Worm (Caenorhabditis elegans): Measurements from ENCODE around the gene cpt-4.

cpt-4 gene

ce11 chrV:5031764-5032163 lies 4.2 kb upstream of the cpt-4 start:
- TF ChIP-seq ZK546.5 (tag; optimal IDR thresholded peaks at IDR 0.05) (no peak), ceh-16 (tag; optimal IDR thresholded peaks at IDR 0.05) (no peak), elt-3 (tag; optimal IDR thresholded peaks at IDR 0.05) (no peak), egl-27 (tag; optimal IDR thresholded peaks at IDR 0.05) (no peak), fos-1 (tag; optimal IDR thresholded peaks at IDR 0.05) (no peak), lin-11 (tag; optimal IDR thresholded peaks at IDR 0.05) (no peak)

ce11 chrV:5030715-5031114 lies 3.2 kb upstream of the cpt-4 start, which contains the start of gene swt-7:
Gene swt-7 (minus strand): TSS chrV:5030815.
- no peak for TF ChIP-seq snpc-4 (tag; optimal IDR thresholded peaks at IDR 0.05)
- no peak for TF ChIP-seq nhr-129 (tag; optimal IDR thresholded peaks at IDR 0.05)
- no peak for TF ChIP-seq ceh-16 (tag; optimal IDR thresholded peaks at IDR 0.05)

- TF ChIP-seq fos-1 (tag; optimal IDR thresholded peaks at IDR 0.05) (peak; percentile 97), unc-55 (GFP tag; optimal IDR thresholded peaks at IDR 0.05) (no peak), mbf-1 (tag; optimal IDR thresholded peaks at IDR 0.05) (no peak), crh-2 (tag; optimal IDR thresholded peaks at IDR 0.05) (peak; percentile 44), F13H6.1 (tag; optimal IDR thresholded peaks at IDR 0.05) (peak; percentile 13), skn-1 (tag; optimal IDR thresholded peaks at IDR 0.05) (no peak), sma-3 (GFP tag; optimal IDR thresholded peaks at IDR 0.05) (no peak), ZK546.5 (tag; optimal IDR thresholded peaks at IDR 0.05) (no peak), Y55F3AM.14 (GFP tag; optimal IDR thresholded peaks at IDR 0.05) (no peak), elt-3 (tag; optimal IDR thresholded peaks at IDR 0.05) (no peak), nhr-129 (tag; optimal IDR thresholded peaks at IDR 0.05) (no peak), snpc-4 (tag; optimal IDR thresholded peaks at IDR 0.05) (no peak), unc-39 (tag; optimal IDR thresholded peaks at IDR 0.05) (no peak), nhr-237 (tag; optimal IDR thresholded peaks at IDR 0.05) (no peak), dmd-4 (tag; optimal IDR thresholded peaks at IDR 0.05) (no peak), nhr-6 (tag; optimal IDR thresholded peaks at IDR 0.05) (no peak), gmeb-1 (tag; optimal IDR thresholded peaks at IDR 0.05) (no peak), mdl-1 (tag; optimal IDR thresholded peaks at IDR 0.05) (no peak), nhr-23 (tag; optimal IDR thresholded peaks at IDR 0.05) (no peak), aly-2 (tag; optimal IDR thresholded peaks at IDR 0.05) (no peak), nhr-12 (tag; optimal IDR thresholded peaks at IDR 0.05) (no peak), lin-13 (GFP tag; optimal IDR thresholded peaks at IDR 0.05) (no peak), lsy-2 (tag; optimal IDR thresholded peaks at IDR 0.05) (no peak), zag-1 (tag; optimal IDR thresholded peaks at IDR 0.05) (no peak), elt-1 (tag; optimal IDR thresholded peaks at IDR 0.05) (no peak), lin-39 (tag; optimal IDR thresholded peaks at IDR 0.05) (no peak), nhr-10 (tag; optimal IDR thresholded peaks at IDR 0.05) (no peak), sma-9 (GFP tag; optimal IDR thresholded peaks at IDR 0.05) (peak; percentile 29), sma-9 (tag; optimal IDR thresholded peaks at IDR 0.05) (no peak), peb-1 (tag; optimal IDR thresholded peaks at IDR 0.05) (no peak)
These were observed 2.7 kb upstream of the cpt-4 start for ce11 chrV:5030212-5030611.

ce11 chrV:5026438-5026837 lies 1.1 kb downstream of the cpt-4 start:
- TF ChIP-seq fos-1 (tag; optimal IDR thresholded peaks at IDR 0.05) (peak; percentile 92), F13H6.1 (tag; optimal IDR thresholded peaks at IDR 0.05) (peak; percentile 22), mdl-1 (tag; optimal IDR thresholded peaks at IDR 0.05) (no peak), crh-2 (tag; optimal IDR thresholded peaks at IDR 0.05) (peak; percentile 44), nhr-21 (tag; optimal IDR thresholded peaks at IDR 0.05) (no peak), lin-13 (GFP tag; optimal IDR thresholded peaks at IDR 0.05) (no peak), Y55F3AM.14 (GFP tag; optimal IDR thresholded peaks at IDR 0.05) (peak; percentile 11), sma-9 (GFP tag; optimal IDR thresholded peaks at IDR 0.05) (peak; percentile 5), sma-9 (tag; optimal IDR thresholded peaks at IDR 0.05) (no peak)

ce11 chrV:5023355-5023754 lies 4.2 kb downstream of the cpt-4 start:
- TF ChIP-seq unc-39 (tag; optimal IDR thresholded peaks at IDR 0.05) = no peak
- no peak for TF ChIP-seq blmp-1 (tag; optimal IDR thresholded peaks at IDR 0.05; ENCODE audit: insufficient read depth)
- TF ChIP-seq nhr-6 (tag; optimal IDR thresholded peaks at IDR 0.05) = no peak
- TF ChIP-seq fos-1 (tag; optimal IDR thresholded peaks at IDR 0.05) = no peak
- no peak for TF ChIP-seq nhr-23 (tag; optimal IDR thresholded peaks at IDR 0.05)

Data from whole organism, L2 larva.